Fruit fly (Drosophila melanogaster) whole organism, prepupa: ENCODE measurements around the gene CG1208.

Source experiments
- Blimp-1 ChIP-seq: fragments of 200-800 bp; sonication (Bioruptor generic); optimal IDR thresholded peaks from 3 replicates; lab custom pipeline; 2017; ENCODE audit warnings: missing biosample characterization, missing genetic modification characterization, mild to moderate bottlenecking, moderate library complexity, missing genetic modification reagents
- CG10631 ChIP-seq: fragments of 200-800 bp; sonication (Bioruptor generic); optimal IDR thresholded peaks from 2 replicates; lab custom pipeline; 2016; ENCODE audit warnings: missing biosample characterization, missing genetic modification characterization
- CG10669 ChIP-seq: fragments of 200-800 bp; sonication (Bioruptor generic); optimal IDR thresholded peaks from 3 replicates; lab custom pipeline; 2018; ENCODE audit warnings: missing biosample characterization, mild to moderate bottlenecking, missing genetic modification characterization, moderate library complexity
- CG11294 ChIP-seq: fragments of 200-800 bp; sonication (Bioruptor generic); IDR thresholded peaks from 2 replicates; pipeline ENCODE4 v1.3.6; 2022; ENCODE audit warnings: missing biosample characterization, missing genetic modification characterization
- CG11902 ChIP-seq: fragments of 200-800 bp; sonication (Bioruptor generic); optimal IDR thresholded peaks from 3 replicates; lab custom pipeline; 2016; ENCODE audit warnings: missing biosample characterization, missing genetic modification characterization
- CG1621 ChIP-seq: fragments of 200-800 bp; sonication (Bioruptor generic); optimal IDR thresholded peaks from 3 replicates; lab custom pipeline; 2018; ENCODE audit warnings: missing biosample characterization, mild to moderate bottlenecking, missing genetic modification characterization
- CG16779 ChIP-seq: fragments of 200-800 bp; sonication (Bioruptor generic); optimal IDR thresholded peaks from 3 replicates; lab custom pipeline; 2017; ENCODE audit warnings: missing biosample characterization, mild to moderate bottlenecking, missing genetic modification characterization
- CG31627 ChIP-seq: fragments of 200-800 bp; sonication (Bioruptor generic); optimal IDR thresholded peaks from 3 replicates; lab custom pipeline; 2016; ENCODE audit warnings: missing biosample characterization, missing genetic modification characterization
- CG32006 ChIP-seq: fragments of 200-800 bp; sonication (Bioruptor generic); optimal IDR thresholded peaks from 3 replicates; lab custom pipeline; 2017; ENCODE audit warnings: missing biosample characterization, mild to moderate bottlenecking, missing genetic modification characterization
- CG34406 ChIP-seq: fragments of 200-800 bp; sonication (Bioruptor generic); optimal IDR thresholded peaks from 3 replicates; lab custom pipeline; 2016; ENCODE audit warnings: missing biosample characterization, missing genetic modification characterization
- CG3919 ChIP-seq: fragments of 200-800 bp; sonication (Bioruptor generic); optimal IDR thresholded peaks from 3 replicates; lab custom pipeline; 2016; ENCODE audit warnings: missing biosample characterization, missing genetic modification characterization
- CG4318 ChIP-seq: fragments of 200-800 bp; sonication (Bioruptor generic); optimal IDR thresholded peaks from 3 replicates; lab custom pipeline; 2017; ENCODE audit warnings: missing biosample characterization, mild to moderate bottlenecking, missing genetic modification characterization
- CG7368 ChIP-seq: fragments of 200-800 bp; sonication (Bioruptor generic); optimal IDR thresholded peaks from 3 replicates; lab custom pipeline; 2016; ENCODE audit warnings: missing biosample characterization, missing genetic modification characterization
- CG8119 ChIP-seq: fragments of 200-800 bp; sonication (Bioruptor generic); IDR thresholded peaks from 3 replicates; pipeline ENCODE4 v1.3.6; 2022; ENCODE audit warnings: missing biosample characterization, missing genetic modification characterization
- CG8632 ChIP-seq: fragments of 200-800 bp; sonication (Bioruptor generic); optimal IDR thresholded peaks from 3 replicates; lab custom pipeline; 2016; ENCODE audit warnings: missing biosample characterization, missing genetic modification characterization
- Eip93F ChIP-seq: fragments of 200-800 bp; sonication (Bioruptor generic); optimal IDR thresholded peaks from 2 replicates; lab custom pipeline; 2016; ENCODE audit warnings: missing biosample characterization, mild to moderate bottlenecking, missing genetic modification characterization
- Ets96B ChIP-seq: fragments of 200-800 bp; optimal IDR thresholded peaks from 2 replicates; lab custom pipeline; 2019; ENCODE audit warnings: missing biosample characterization, mild to moderate bottlenecking, missing genetic modification characterization, moderate library complexity
- Hr39 ChIP-seq: fragments of 200-800 bp; sonication (Bioruptor generic); optimal IDR thresholded peaks from 2 replicates; lab custom pipeline; 2016; ENCODE audit warnings: missing biosample characterization, missing genetic modification characterization
- Hr4 ChIP-seq: fragments of 200-800 bp; sonication (Bioruptor generic); optimal IDR thresholded peaks from 3 replicates; lab custom pipeline; 2016; ENCODE audit warnings: missing biosample characterization, missing genetic modification characterization
- Lpt ChIP-seq: fragments of 200-800 bp; sonication (Bioruptor generic); optimal IDR thresholded peaks from 3 replicates; lab custom pipeline; 2016; ENCODE audit warnings: missing biosample characterization, missing genetic modification characterization
- Met ChIP-seq: fragments of 200-800 bp; sonication (Bioruptor generic); optimal IDR thresholded peaks from 3 replicates; lab custom pipeline; 2016; ENCODE audit warnings: missing biosample characterization, missing genetic modification characterization
- OdsH ChIP-seq: fragments of 200-800 bp; sonication (Bioruptor generic); optimal IDR thresholded peaks from 3 replicates; lab custom pipeline; 2016; ENCODE audit warnings: missing biosample characterization, missing genetic modification characterization
- Smox ChIP-seq: fragments of 200-800 bp; sonication (Bioruptor generic); optimal IDR thresholded peaks from 3 replicates; lab custom pipeline; 2016; ENCODE audit warnings: missing biosample characterization, missing genetic modification characterization
- Sox102F ChIP-seq: fragments of 200-800 bp; sonication (Bioruptor generic); optimal IDR thresholded peaks from 2 replicates; lab custom pipeline; 2016; ENCODE audit warnings: missing biosample characterization, mild to moderate bottlenecking, missing genetic modification characterization
- achi ChIP-seq: fragments of 200-800 bp; sonication (Bioruptor generic); optimal IDR thresholded peaks from 3 replicates; lab custom pipeline; 2016; ENCODE audit warnings: missing biosample characterization, missing genetic modification characterization
- cyc ChIP-seq: fragments of 200-800 bp; sonication (Bioruptor generic); optimal IDR thresholded peaks from 3 replicates; lab custom pipeline; 2016; ENCODE audit warnings: missing biosample characterization, missing genetic modification characterization
- dac ChIP-seq: fragments of 200-800 bp; sonication (Bioruptor generic); optimal IDR thresholded peaks from 2 replicates; lab custom pipeline; 2017; ENCODE audit warnings: missing biosample characterization, mild to moderate bottlenecking, missing genetic modification characterization
- dsx ChIP-seq: fragments of 200-800 bp; optimal IDR thresholded peaks from 3 replicates; lab custom pipeline; 2019; ENCODE audit warnings: missing biosample characterization, mild to moderate bottlenecking, missing genetic modification characterization, moderate library complexity; ENCODE audit not compliant: poor library complexity, severe bottlenecking
- eg ChIP-seq: fragments of 200-800 bp; sonication (Bioruptor generic); IDR thresholded peaks from 3 replicates; pipeline ENCODE4 v1.3.6; 2022; ENCODE audit warnings: missing biosample characterization, missing genetic modification characterization
- esn ChIP-seq: fragments of 200-800 bp; sonication (Bioruptor generic); optimal IDR thresholded peaks from 2 replicates; lab custom pipeline; 2016; ENCODE audit warnings: missing biosample characterization, mild to moderate bottlenecking, missing genetic modification characterization, moderate library complexity
- fkh ChIP-seq: fragments of 200-800 bp; sonication (Bioruptor generic); optimal IDR thresholded peaks from 3 replicates; lab custom pipeline; 2017; ENCODE audit warnings: missing biosample characterization, mild to moderate bottlenecking, missing genetic modification characterization, moderate library complexity
- salr ChIP-seq, 2 experiments: fragments of 200-800 bp; sonication (Bioruptor generic); optimal IDR thresholded peaks; 3 replicates each; lab custom pipeline; 2016 to 2018; ENCODE audit warnings: missing biosample characterization in 2 of 2, missing genetic modification characterization in 2 of 2, mild to moderate bottlenecking in 1 of 2
- spab ChIP-seq: fragments of 200-800 bp; sonication (Bioruptor generic); optimal IDR thresholded peaks from 2 replicates; lab custom pipeline; 2017; ENCODE audit warnings: missing biosample characterization, mild to moderate bottlenecking, missing genetic modification characterization, missing genetic modification reagents
- svp ChIP-seq: fragments of 200-800 bp; sonication (Bioruptor generic); peaks from one replicate; lab custom pipeline; 2016; ENCODE audit warnings: missing biosample characterization, missing genetic modification characterization

The CG1208 gene

dm6 chr3R:5791497-5791896 is 39.9 kb upstream of the CG1208 start, which contains the start of gene Hpf1 (continued):
- TF ChIP-seq dac (GFP tag; lab: Kevin White, UChicago) (peak; percentile 98), CG3919 (peak; percentile 99), CG1621 (peak; percentile 99), Hr39 (peak; percentile 99), CG16779 (tag; lab: Kevin White, UChicago) (peak; percentile 98), Blimp-1 (GFP tag; lab: Kevin White, UChicago) (peak; percentile 95), CG11902 (GFP tag; lab: Kevin White, UChicago) (peak; percentile 98), CG34406 (peak; percentile 99), cyc (GFP tag; lab: Kevin White, UChicago) (peak; percentile 99), dsx (GFP tag; lab: Kevin White, UChicago) (peak; percentile 97), achi (GFP tag; lab: Kevin White, UChicago) (peak; percentile 99), Smox (GFP tag; lab: Kevin White, UChicago) (peak; percentile 99), spab (GFP tag; lab: Kevin White, UChicago) (peak; percentile 98), Eip93F (GFP tag; lab: Kevin White, UChicago) (peak; percentile 99), salr (GFP tag; optimal IDR thresholded peaks at IDR 0.05; lab: Kevin White, UChicago) (peak; percentile 98 to 99), CG31627 (GFP tag; lab: Kevin White, UChicago) (peak; percentile 99), CG32006 (GFP tag; lab: Kevin White, UChicago) (peak; percentile 99), CG8119 (peak; percentile 98), esn (peak; percentile 100), Hr4 (GFP tag; lab: Kevin White, UChicago) (peak; percentile 99), CG4318 (GFP tag; lab: Kevin White, UChicago) (peak; percentile 98), CG10631 (GFP tag; lab: Kevin White, UChicago) (peak; percentile 99), eg (GFP tag; lab: Robert Waterston, UW) (peak; percentile 99), Ets96B (tag; lab: Kevin White, UChicago) (peak; percentile 99), CG8632 (GFP tag; lab: Kevin White, UChicago) (peak; percentile 99), fkh (GFP tag; lab: Kevin White, UChicago) (no peak)

dm6 chr3R:5794267-5795089 is 37.0 kb upstream of the CG1208 start, which contains the start of the genes PSMG1 and CG10979:
Gene PSMG1 (minus strand): TSS chr3R:5794317.
Gene CG10979 (plus strand): TSS chr3R:5794705.
- TF ChIP-seq CG8632 (GFP tag; lab: Kevin White, UChicago) (no peak), CG7368 (GFP tag; lab: Kevin White, UChicago) (no peak), svp (GFP tag; lab: Kevin White, UChicago) (peak; percentile 45)

dm6 chr3R:5797709-5798108 is 33.7 kb upstream of the CG1208 start:
- TF ChIP-seq CG10669 (GFP tag; lab: Kevin White, UChicago) (no peak), Blimp-1 (GFP tag; lab: Kevin White, UChicago) (no peak), CG11294 (no peak), CG3919 (no peak), Sox102F (no peak), Lpt (no peak), Met (no peak), svp (GFP tag; lab: Kevin White, UChicago) (peak; percentile 94)

dm6 chr3R:5801703-5802436 is 29.6 kb upstream of the CG1208 start, which contains the start of gene CG11000:
Gene CG11000 (plus strand): TSS chr3R:5802328.
- no peak for TF ChIP-seq OdsH (GFP tag; lab: Kevin White, UChicago)
